Fruit fly (Drosophila melanogaster) whole organism, embryonic: ENCODE data around the gene CG13796.

Experiments
- Asciz ChIP-seq: fragments of 200-800 bp; sonication (Bioruptor generic); optimal IDR thresholded peaks from 2 replicates; lab custom pipeline; 2017; ENCODE audit warnings: missing biosample characterization, mild to moderate bottlenecking, missing genetic modification characterization, missing genetic modification reagents
- Bdp1 ChIP-seq: fragments of 200-800 bp; sonication (Bioruptor generic); optimal IDR thresholded peaks from 3 replicates; lab custom pipeline; 2016; ENCODE audit warnings: missing biosample characterization, missing genetic modification characterization
- CG10147 ChIP-seq: fragments of 200-800 bp; sonication (Bioruptor generic); optimal IDR thresholded peaks from 2 replicates; lab custom pipeline; 2019; ENCODE audit warnings: missing biosample characterization, mild to moderate bottlenecking, missing genetic modification characterization, moderate library complexity
- CG10209 ChIP-seq: fragments of 200-800 bp; sonication (Bioruptor generic); optimal IDR thresholded peaks from 3 replicates; lab custom pipeline; 2017; ENCODE audit warnings: missing biosample characterization, mild to moderate bottlenecking, missing genetic modification characterization, missing genetic modification reagents
- CG11696 ChIP-seq: fragments of 200-800 bp; sonication (Bioruptor generic); IDR thresholded peaks from 2 replicates; pipeline ENCODE4 v1.3.6; 2022; ENCODE audit warnings: missing biosample characterization, missing genetic modification characterization
- CG12236 ChIP-seq: fragments of 200-800 bp; sonication (Bioruptor generic); optimal IDR thresholded peaks from 2 replicates; lab custom pipeline; 2016; ENCODE audit warnings: missing biosample characterization, missing genetic modification characterization
- CG1529 ChIP-seq: fragments of 200-800 bp; sonication (Bioruptor generic); optimal IDR thresholded peaks from 3 replicates; lab custom pipeline; 2018; ENCODE audit warnings: missing biosample characterization, missing genetic modification characterization
- CG18262 ChIP-seq: fragments of 200-800 bp; optimal IDR thresholded peaks from 3 replicates; lab custom pipeline; 2019; ENCODE audit warnings: missing biosample characterization, mild to moderate bottlenecking, missing genetic modification characterization, moderate library complexity
- CG31365 ChIP-seq: fragments of 200-800 bp; sonication (Bioruptor generic); optimal IDR thresholded peaks from 2 replicates; lab custom pipeline; 2018; ENCODE audit warnings: missing biosample characterization, mild to moderate bottlenecking, missing genetic modification characterization
- CG34224 ChIP-seq: fragments of 200-800 bp; sonication (Bioruptor generic); IDR thresholded peaks from 3 replicates; pipeline ENCODE4 v1.3.6; 2022; ENCODE audit warnings: missing biosample characterization, missing genetic modification characterization; ENCODE audit not compliant: partially characterized antibody
- CG34422 ChIP-seq: fragments of 200-800 bp; sonication (Bioruptor generic); IDR thresholded peaks from 3 replicates; pipeline ENCODE4 v1.3.6; 2022; ENCODE audit warnings: missing biosample characterization, missing genetic modification characterization
- CG7372 ChIP-seq: fragments of 200-800 bp; sonication (Bioruptor generic); IDR thresholded peaks from 2 replicates; pipeline ENCODE4 v1.3.6; 2022; ENCODE audit warnings: missing biosample characterization, missing genetic modification characterization
- CG9727 ChIP-seq: fragments of 200-800 bp; sonication (Bioruptor generic); optimal IDR thresholded peaks from 3 replicates; lab custom pipeline; 2017; ENCODE audit warnings: missing biosample characterization, mild to moderate bottlenecking, missing genetic modification characterization
- Ets65A ChIP-seq: fragments of 200-800 bp; sonication (Bioruptor generic); peaks from one replicate; lab custom pipeline; 2016; ENCODE audit warnings: missing biosample characterization, missing genetic modification characterization
- H2.0 ChIP-seq: fragments of 200-800 bp; sonication (Bioruptor generic); IDR thresholded peaks from 2 replicates; pipeline ENCODE4 v1.3.6; 2022; ENCODE audit warnings: missing biosample characterization, missing genetic modification characterization
- HLH3B ChIP-seq: fragments of 200-800 bp; sonication (Bioruptor generic); IDR thresholded peaks from 2 replicates; pipeline ENCODE4 v1.3.6; 2022; ENCODE audit warnings: missing biosample characterization, missing genetic modification characterization
- HLH4C ChIP-seq: fragments of 200-800 bp; sonication (Bioruptor generic); IDR thresholded peaks from 3 replicates; pipeline ENCODE4 v1.3.6; 2022; ENCODE audit warnings: missing biosample characterization, missing genetic modification characterization; ENCODE audit not compliant: partially characterized antibody
- Meics ChIP-seq: fragments of 200-800 bp; sonication (Bioruptor generic); optimal IDR thresholded peaks from 2 replicates; lab custom pipeline; 2017; ENCODE audit warnings: missing biosample characterization, mild to moderate bottlenecking, missing genetic modification characterization
- NC2α ChIP-seq: fragments of 200-800 bp; sonication (Bioruptor generic); optimal IDR thresholded peaks from 2 replicates; lab custom pipeline; 2016; ENCODE audit warnings: missing biosample characterization, missing genetic modification characterization
- Neu2 ChIP-seq: fragments of 200-800 bp; sonication (Bioruptor generic); optimal IDR thresholded peaks from 3 replicates; lab custom pipeline; 2016; ENCODE audit warnings: missing biosample characterization, missing genetic modification characterization, borderline replicate concordance
- Sin3A ChIP-seq: fragments of >200 bp; optimal IDR thresholded peaks from 2 replicates; lab custom pipeline; 2018
- Stat92E ChIP-seq, 3 experiments: fragments of >200 bp in 2 of 3; fragments of 200-800 bp in 1 of 3; sonication (Bioruptor generic) in 1 of 3; optimal IDR thresholded peaks; 2 replicates each; lab custom pipeline; 2017 to 2019; ENCODE audit warnings: missing biosample characterization in 3 of 3, missing genetic modification characterization in 3 of 3, mild to moderate bottlenecking in 1 of 3, moderate library complexity in 1 of 3
- Taf1 ChIP-seq: fragments of 200-800 bp; sonication (Bioruptor generic); IDR thresholded peaks from 2 replicates; pipeline ENCODE4 v1.3.6; 2022; ENCODE audit warnings: missing biosample characterization, missing genetic modification characterization
- cato ChIP-seq: fragments of 200-800 bp; sonication (Bioruptor generic); optimal IDR thresholded peaks from 2 replicates; lab custom pipeline; 2016; ENCODE audit warnings: missing biosample characterization, missing genetic modification characterization, borderline replicate concordance
- cg ChIP-seq: fragments of 200-800 bp; sonication (Bioruptor generic); optimal IDR thresholded peaks from 3 replicates; lab custom pipeline; 2019; ENCODE audit warnings: missing biosample characterization, mild to moderate bottlenecking, missing genetic modification characterization, moderate library complexity
- corto ChIP-seq: fragments of 200-800 bp; sonication (Bioruptor generic); optimal IDR thresholded peaks from 2 replicates; lab custom pipeline; 2016; ENCODE audit warnings: missing biosample characterization, mild to moderate bottlenecking, missing genetic modification characterization, moderate library complexity
- dan ChIP-seq: fragments of 200-800 bp; sonication (Bioruptor generic); IDR thresholded peaks from 2 replicates; pipeline ENCODE4 v1.3.6; 2022; ENCODE audit warnings: missing biosample characterization, missing genetic modification characterization
- dm ChIP-seq: fragments of 200-800 bp; sonication (Bioruptor generic); optimal IDR thresholded peaks from 3 replicates; lab custom pipeline; 2016; ENCODE audit warnings: missing biosample characterization, missing genetic modification characterization
- ewg ChIP-seq: fragments of 200-800 bp; sonication (Bioruptor generic); optimal IDR thresholded peaks from 3 replicates; lab custom pipeline; 2017; ENCODE audit warnings: mild to moderate bottlenecking, missing biosample characterization, missing genetic modification reagents, missing genetic modification characterization
- exex ChIP-seq: fragments of 200-800 bp; sonication (Bioruptor generic); optimal IDR thresholded peaks from 4 replicates; lab custom pipeline; 2018; ENCODE audit warnings: missing biosample characterization, mild to moderate bottlenecking, missing genetic modification characterization, moderate library complexity
- grn ChIP-seq: fragments of 200-800 bp; sonication (Bioruptor generic); optimal IDR thresholded peaks from 3 replicates; lab custom pipeline; 2017; ENCODE audit warnings: missing biosample characterization, missing genetic modification characterization
- kah ChIP-seq: fragments of 200-800 bp; sonication (Bioruptor generic); optimal IDR thresholded peaks from 2 replicates; lab custom pipeline; 2018; ENCODE audit warnings: missing biosample characterization, mild to moderate bottlenecking, missing genetic modification characterization
- knrl ChIP-seq: fragments of 200-800 bp; sonication (Bioruptor generic); IDR thresholded peaks from 3 replicates; pipeline ENCODE4 v1.3.6; 2022; ENCODE audit warnings: missing biosample characterization, missing genetic modification characterization; ENCODE audit not compliant: partially characterized antibody
- lab ChIP-seq: fragments of 200-800 bp; sonication (Bioruptor generic); optimal IDR thresholded peaks from 3 replicates; lab custom pipeline; 2017; ENCODE audit warnings: missing biosample characterization, missing genetic modification characterization, mild to moderate bottlenecking, moderate library complexity, missing genetic modification reagents
- mirr ChIP-seq: fragments of 200-800 bp; sonication (Bioruptor generic); optimal IDR thresholded peaks from 3 replicates; lab custom pipeline; 2018; ENCODE audit warnings: missing biosample characterization, mild to moderate bottlenecking, missing genetic modification characterization
- nom ChIP-seq: fragments of 200-800 bp; sonication (Bioruptor generic); optimal IDR thresholded peaks from 2 replicates; lab custom pipeline; 2017; ENCODE audit warnings: missing biosample characterization, missing genetic modification characterization, mild to moderate bottlenecking, moderate library complexity, missing genetic modification reagents
- pfk ChIP-seq: fragments of 200-800 bp; sonication (Bioruptor generic); optimal IDR thresholded peaks from 2 replicates; lab custom pipeline; 2018; ENCODE audit warnings: missing biosample characterization, mild to moderate bottlenecking, missing genetic modification characterization, moderate library complexity
- phol ChIP-seq: fragments of 200-800 bp; sonication (Bioruptor generic); optimal IDR thresholded peaks from 3 replicates; lab custom pipeline; 2018; ENCODE audit warnings: missing biosample characterization, mild to moderate bottlenecking, missing genetic modification characterization, moderate library complexity
- sd ChIP-seq: fragments of 200-800 bp; sonication (Bioruptor generic); optimal IDR thresholded peaks from 3 replicates; lab custom pipeline; 2018; ENCODE audit warnings: missing biosample characterization, mild to moderate bottlenecking, missing genetic modification characterization, moderate library complexity
- shn ChIP-seq: fragments of 200-800 bp; sonication (Bioruptor generic); optimal IDR thresholded peaks from 3 replicates; lab custom pipeline; 2016; ENCODE audit warnings: missing biosample characterization, missing genetic modification characterization
- sima ChIP-seq: fragments of 200-800 bp; sonication (Bioruptor generic); optimal IDR thresholded peaks from 2 replicates; lab custom pipeline; 2016; ENCODE audit warnings: missing biosample characterization, missing genetic modification characterization
- sisA ChIP-seq: fragments of 200-800 bp; sonication (Bioruptor generic); IDR thresholded peaks from 2 replicates; pipeline ENCODE4 v1.3.6; 2022; ENCODE audit warnings: missing biosample characterization, missing genetic modification characterization
- tna ChIP-seq: fragments of 200-800 bp; sonication (Bioruptor generic); IDR thresholded peaks from 2 replicates; pipeline ENCODE4 v1.3.6; 2022; ENCODE audit warnings: missing biosample characterization, missing genetic modification characterization; ENCODE audit not compliant: partially characterized antibody

CG13796 gene

dm6 chr2L:7701417-7701816 lies 31.1 kb downstream of the CG13796 start, which contains the start of gene Tep2 (continued):
- 0 out of 3 replicates have a peak, but pooled peaks have one; percentile 11 for TF ChIP-seq CG34224
- no peak for TF ChIP-seq HLH4C (GFP tag; lab: Robert Waterston, UW)
- TF ChIP-seq grn (GFP tag; lab: Kevin White, UChicago), result peak; percentile 47
- peak; percentile 87 for TF ChIP-seq sd (tag; lab: Kevin White, UChicago)
- TF ChIP-seq Stat92E (GFP tag; optimal IDR thresholded peaks at IDR 0.05; lab: Kevin White, UChicago), result peak in 1 of 3 experiments; percentile 34
- no peak for TF ChIP-seq CG9727
- no peak for TF ChIP-seq Taf1 (GFP tag; lab: Robert Waterston, UW)

- TF ChIP-seq exex (tag; lab: Kevin White, UChicago) (peak; percentile 32), sima (GFP tag; lab: Kevin White, UChicago) (no peak)
These were observed 39.8 kb downstream of the CG13796 start, which contains the start of the genes CG7025 and CG43235 for dm6 chr2L:7692583-7693080. Gene CG7025, minus strand, starts transcription at chr2L:7692683. Gene CG43235, plus strand, starts transcription at chr2L:7693030.

DNA sequence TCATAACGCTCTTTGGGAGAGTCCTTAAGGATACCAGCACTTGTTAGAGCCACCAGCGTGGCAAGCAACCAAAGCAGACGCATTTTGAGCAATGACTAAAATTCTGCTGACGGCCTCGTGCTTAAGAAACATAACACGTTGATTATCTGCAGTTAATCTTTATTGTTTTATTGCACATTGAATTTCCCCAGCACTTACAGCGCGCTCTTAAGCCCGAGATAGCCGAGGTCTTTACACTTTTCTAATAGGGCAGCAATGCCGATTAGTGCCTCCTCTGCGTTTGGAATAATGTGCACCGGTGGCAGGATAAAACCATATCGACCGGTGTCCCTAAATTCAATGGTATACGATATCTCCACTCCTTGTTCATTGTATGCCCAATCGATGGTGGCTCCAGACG lies 41.5 kb downstream of the CG13796 start, which contains the start of gene CG18585:
CG18585 (minus strand) TSS at position 101 of the 400 bp plus-strand sequence.
- TF ChIP-seq mirr (GFP tag; lab: Kevin White, UChicago) (no peak), dan (GFP tag; lab: Robert Waterston, UW) (no peak), Asciz (GFP tag; lab: Kevin White, UChicago) (no peak), cg (no peak), CG10209 (GFP tag; lab: Kevin White, UChicago) (no peak), exex (tag; lab: Kevin White, UChicago) (no peak), Sin3A (lab: Kevin White, UChicago) (no peak)

dm6 chr2L:7690449-7690848 lies 42.0 kb downstream of the CG13796 start:
- TF ChIP-seq sd (tag; lab: Kevin White, UChicago), result peak; percentile 80
- TF ChIP-seq CG10147 (GFP tag; lab: Kevin White, UChicago), result no peak
- peak; percentile 36 for TF ChIP-seq Ets65A (GFP tag; lab: Kevin White, UChicago)
- TF ChIP-seq CG34422 (GFP tag; lab: Robert Waterston, UW), result no peak
- peak; percentile 83 for TF ChIP-seq exex (tag; lab: Kevin White, UChicago)
- TF ChIP-seq NC2α (GFP tag; lab: Kevin White, UChicago), result no peak
- no peak for TF ChIP-seq pfk (GFP tag; lab: Kevin White, UChicago)
- TF ChIP-seq phol, result no peak
- TF ChIP-seq ewg (GFP tag; lab: Kevin White, UChicago), result no peak
- no peak for TF ChIP-seq cato (GFP tag; lab: Kevin White, UChicago)
- peak; percentile 66 for TF ChIP-seq grn (GFP tag; lab: Kevin White, UChicago)

dm6 chr2L:7685290-7685689 lies 47.2 kb downstream of the CG13796 start:
- TF ChIP-seq Bdp1 (GFP tag; lab: Kevin White, UChicago) (no peak), HLH3B (GFP tag; lab: Robert Waterston, UW) (no peak), H2.0 (GFP tag; lab: Robert Waterston, UW) (no peak), CG1529 (GFP tag; lab: Kevin White, UChicago) (no peak), CG7372 (GFP tag; lab: Robert Waterston, UW) (no peak), tna (GFP tag; lab: Robert Waterston, UW) (no peak), lab (GFP tag; lab: Kevin White, UChicago) (peak; percentile 83), dm (no peak), nom (GFP tag; lab: Kevin White, UChicago) (no peak), CG18262 (tag; lab: Kevin White, UChicago) (no peak), CG11696 (GFP tag; lab: Robert Waterston, UW) (no peak), knrl (GFP tag; lab: Robert Waterston, UW) (no peak), kah (GFP tag; lab: Kevin White, UChicago) (no peak), CG31365 (tag; lab: Kevin White, UChicago) (no peak), Neu2 (GFP tag; lab: Kevin White, UChicago) (no peak), sisA (GFP tag; lab: Robert Waterston, UW) (no peak), CG12236 (GFP tag; lab: Kevin White, UChicago) (no peak), corto (GFP tag; lab: Kevin White, UChicago) (no peak), Meics (no peak), shn (GFP tag; lab: Kevin White, UChicago) (no peak)
